Fruit fly (Drosophila melanogaster): Measurements from ENCODE around the gene CG9123.
A peak's percentile ranks its signal among the peaks of the same experiment; 100 is the strongest.

CG9123 gene

dm6 chrX:15328148-15328718, 13.7 kb downstream of the CG9123 start, which contains the start of gene dah:
Gene dah, plus strand, starts transcription at chrX:15328342.
- TF ChIP-seq Eip78C (GFP tag) (peak; percentile 29), CG10631 (GFP tag; optimal IDR thresholded peaks at IDR 0.05) (no peak)

dm6 chrX:15323302-15323880, 18.5 kb downstream of the CG9123 start:
- TF ChIP-seq CG8319 (GFP tag; optimal IDR thresholded peaks at IDR 0.05) (peak; percentile 65), CG6276 (GFP tag; optimal IDR thresholded peaks at IDR 0.05) (peak; percentile 27), dac (GFP tag; optimal IDR thresholded peaks at IDR 0.05) (peak; percentile 77), salr (GFP tag; optimal IDR thresholded peaks at IDR 0.05) (peak; percentile 48 to 57), CG6792 (GFP tag; optimal IDR thresholded peaks at IDR 0.05) (peak; percentile 81), lz (GFP tag; optimal IDR thresholded peaks at IDR 0.05) (peak; percentile 84), Ets96B (tag; optimal IDR thresholded peaks at IDR 0.05) (peak; percentile 44), CG9139 (GFP tag; optimal IDR thresholded peaks at IDR 0.05) (peak; percentile 7), CG6854 (GFP tag; optimal IDR thresholded peaks at IDR 0.05) (peak; percentile 86), CG10669 (GFP tag; optimal IDR thresholded peaks at IDR 0.05) (peak; percentile 65), topi (GFP tag; optimal IDR thresholded peaks at IDR 0.05) (peak; percentile 82), CG11902 (GFP tag; optimal IDR thresholded peaks at IDR 0.05) (peak; percentile 70), CG6808 (GFP tag; optimal IDR thresholded peaks at IDR 0.05) (peak; percentile 65), CG1621 (tag; optimal IDR thresholded peaks at IDR 0.05) (peak; percentile 77), CG34406 (GFP tag; optimal IDR thresholded peaks at IDR 0.05) (peak; percentile 62), Eip78C (GFP tag) (peak; percentile 84), spab (GFP tag; optimal IDR thresholded peaks at IDR 0.05) (peak; percentile 54), Smox (GFP tag; optimal IDR thresholded peaks at IDR 0.05) (peak; percentile 76), Ets21C (GFP tag; optimal IDR thresholded peaks at IDR 0.05) (peak; percentile 80), CG8119 (GFP tag; IDR thresholded peaks at IDR 0.05) (peak; percentile 62), net (GFP tag; optimal IDR thresholded peaks at IDR 0.05) (peak; percentile 90), Met (GFP tag; optimal IDR thresholded peaks at IDR 0.05) (peak; percentile 83), Hr4 (GFP tag; optimal IDR thresholded peaks at IDR 0.05) (peak; percentile 75), CG11294 (GFP tag; IDR thresholded peaks at IDR 0.05) (peak; percentile 68), fd59A (GFP tag; optimal IDR thresholded peaks at IDR 0.05) (peak; percentile 38), CG32006 (GFP tag; optimal IDR thresholded peaks at IDR 0.05) (peak; percentile 76), OdsH (GFP tag; optimal IDR thresholded peaks at IDR 0.05) (peak; percentile 75), fd85E (GFP tag; optimal IDR thresholded peaks at IDR 0.05) (peak; percentile 25), ss (GFP tag; optimal IDR thresholded peaks at IDR 0.05) (peak; percentile 64 to 70), fkh (GFP tag; optimal IDR thresholded peaks at IDR 0.05) (no peak), acj6 (GFP tag; optimal IDR thresholded peaks at IDR 0.05) (no peak), CG10631 (GFP tag; optimal IDR thresholded peaks at IDR 0.05) (peak; percentile 58), Sox14 (GFP tag; optimal IDR thresholded peaks at IDR 0.05) (peak; percentile 87), svp (GFP tag) (peak; percentile 96), Hr39 (GFP tag; optimal IDR thresholded peaks at IDR 0.05) (peak; percentile 85), Lpt (GFP tag; optimal IDR thresholded peaks at IDR 0.05) (peak; percentile 64), CG8632 (GFP tag; optimal IDR thresholded peaks at IDR 0.05) (peak; percentile 46), pdm3 (GFP tag; optimal IDR thresholded peaks at IDR 0.05) (peak; percentile 85), CG31627 (GFP tag; optimal IDR thresholded peaks at IDR 0.05) (peak; percentile 84), CG3919 (GFP tag; optimal IDR thresholded peaks at IDR 0.05) (peak; percentile 89), Blimp-1 (GFP tag; optimal IDR thresholded peaks at IDR 0.05) (peak; percentile 53), CG11762 (GFP tag; optimal IDR thresholded peaks at IDR 0.05; ENCODE audit: insufficient read depth) (peak; percentile 14), esn (GFP tag; optimal IDR thresholded peaks at IDR 0.05) (peak; percentile 84), Sox15 (GFP tag; optimal IDR thresholded peaks at IDR 0.05) (peak; percentile 69), Sox102F (GFP tag; optimal IDR thresholded peaks at IDR 0.05) (peak; percentile 71), cyc (GFP tag; optimal IDR thresholded peaks at IDR 0.05) (peak; percentile 87), CG16779 (tag; optimal IDR thresholded peaks at IDR 0.05) (peak; percentile 69), CG15336 (GFP tag; IDR thresholded peaks at IDR 0.05) (peak; percentile 78)

Measured in whole organism, prepupa.